Fruit fly (Drosophila melanogaster) whole organism, embryonic: ENCODE results near the gene CG13653.

Source experiments
- Adf1 ChIP-seq: fragments of 200-800 bp; sonication (Bioruptor generic); IDR thresholded peaks from 2 replicates; pipeline ENCODE4 v1.3.6; 2022; ENCODE audit warnings: missing biosample characterization, missing genetic modification characterization
- Antp ChIP-seq: fragments of 200-800 bp; sonication (Bioruptor generic); optimal IDR thresholded peaks from 3 replicates; lab custom pipeline; 2016; ENCODE audit warnings: missing biosample characterization, missing genetic modification characterization
- CG10267 ChIP-seq: fragments of 200-800 bp; sonication (Bioruptor generic); optimal IDR thresholded peaks from 2 replicates; lab custom pipeline; 2018; ENCODE audit warnings: missing biosample characterization, mild to moderate bottlenecking, missing genetic modification characterization, moderate library complexity
- CG10959 ChIP-seq: fragments of 200-800 bp; sonication (Bioruptor generic); IDR thresholded peaks from 2 replicates; pipeline ENCODE4 v1.3.6; 2022; ENCODE audit warnings: missing biosample characterization, missing genetic modification characterization
- CG11723 ChIP-seq: fragments of 200-800 bp; sonication (Bioruptor generic); optimal IDR thresholded peaks from 2 replicates; lab custom pipeline; 2017; ENCODE audit warnings: missing biosample characterization, mild to moderate bottlenecking, missing genetic modification characterization
- CG12942 ChIP-seq: fragments of 200-800 bp; sonication (Bioruptor generic); optimal IDR thresholded peaks from 3 replicates; lab custom pipeline; 2016; ENCODE audit warnings: missing biosample characterization, missing genetic modification characterization
- CG13296 ChIP-seq: fragments of 200-800 bp; sonication (Bioruptor generic); optimal IDR thresholded peaks from 3 replicates; lab custom pipeline; 2018; ENCODE audit warnings: missing biosample characterization, mild to moderate bottlenecking, missing genetic modification characterization
- CG13424 ChIP-seq: fragments of 200-800 bp; sonication (Bioruptor generic); optimal IDR thresholded peaks from 2 replicates; lab custom pipeline; 2019; ENCODE audit warnings: missing biosample characterization, mild to moderate bottlenecking, missing genetic modification characterization, moderate library complexity
- CG17186 ChIP-seq: fragments of 200-800 bp; sonication (Bioruptor generic); optimal IDR thresholded peaks from 3 replicates; lab custom pipeline; 2017; ENCODE audit warnings: missing biosample characterization, missing genetic modification reagents, missing genetic modification characterization
- CG17385 ChIP-seq: fragments of 200-800 bp; sonication (Bioruptor generic); optimal IDR thresholded peaks from 3 replicates; lab custom pipeline; 2018; ENCODE audit warnings: missing biosample characterization, mild to moderate bottlenecking, missing genetic modification characterization
- CG17802 ChIP-seq: fragments of 200-800 bp; sonication (Bioruptor generic); optimal IDR thresholded peaks from 2 replicates; lab custom pipeline; 2018; ENCODE audit warnings: missing biosample characterization, mild to moderate bottlenecking, missing genetic modification characterization, moderate library complexity
- CG2678 ChIP-seq: fragments of 200-800 bp; sonication (Bioruptor generic); optimal IDR thresholded peaks from 3 replicates; lab custom pipeline; 2019; ENCODE audit warnings: missing biosample characterization, mild to moderate bottlenecking, missing genetic modification characterization, moderate library complexity
- CG30020 ChIP-seq: fragments of 200-800 bp; optimal IDR thresholded peaks from 2 replicates; lab custom pipeline; 2019; ENCODE audit warnings: missing biosample characterization, mild to moderate bottlenecking, missing genetic modification characterization, moderate library complexity
- CG30431 ChIP-seq: fragments of 200-800 bp; sonication (Bioruptor generic); optimal IDR thresholded peaks from 2 replicates; lab custom pipeline; 2017; ENCODE audit warnings: missing biosample characterization, missing genetic modification characterization
- CG4282 ChIP-seq: fragments of 200-800 bp; sonication (Bioruptor generic); optimal IDR thresholded peaks from 2 replicates; lab custom pipeline; 2016; ENCODE audit warnings: missing biosample characterization, missing genetic modification characterization
- CG4328 ChIP-seq: fragments of 200-800 bp; sonication (Bioruptor generic); optimal IDR thresholded peaks from 3 replicates; lab custom pipeline; 2017; ENCODE audit warnings: missing biosample characterization, missing genetic modification reagents, missing genetic modification characterization
- CG4360 ChIP-seq: fragments of 200-800 bp; sonication (Bioruptor generic); IDR thresholded peaks from 2 replicates; pipeline ENCODE4 v1.3.6; 2022; ENCODE audit warnings: missing biosample characterization, missing genetic modification characterization
- CG4617 ChIP-seq: fragments of 200-800 bp; sonication (Bioruptor generic); optimal IDR thresholded peaks from 3 replicates; lab custom pipeline; 2016; ENCODE audit warnings: missing biosample characterization, missing genetic modification characterization, borderline replicate concordance
- CG7786 ChIP-seq: fragments of 200-800 bp; sonication (Bioruptor generic); optimal IDR thresholded peaks from 2 replicates; lab custom pipeline; 2016; ENCODE audit warnings: missing biosample characterization, missing genetic modification characterization
- CG8290 ChIP-seq, 3 experiments: fragments of 200-800 bp; sonication (Bioruptor generic); optimal IDR thresholded peaks; 2 replicates each; lab custom pipeline; 2016 to 2019; ENCODE audit warnings: missing biosample characterization in 3 of 3, missing genetic modification characterization in 3 of 3, mild to moderate bottlenecking in 2 of 3, moderate library complexity in 1 of 3
- CG9609 ChIP-seq: fragments of 200-800 bp; sonication (Bioruptor generic); optimal IDR thresholded peaks from 3 replicates; lab custom pipeline; 2016; ENCODE audit warnings: missing biosample characterization, missing genetic modification characterization
- Deaf1 ChIP-seq: fragments of 200-800 bp; optimal IDR thresholded peaks from 3 replicates; lab custom pipeline; 2019; ENCODE audit warnings: missing biosample characterization, mild to moderate bottlenecking, missing genetic modification characterization, moderate library complexity
- Dip3 ChIP-seq: fragments of 200-800 bp; sonication (Bioruptor generic); optimal IDR thresholded peaks from 3 replicates; lab custom pipeline; 2016; ENCODE audit warnings: missing biosample characterization, missing genetic modification characterization
- Ets65A ChIP-seq: fragments of 200-800 bp; sonication (Bioruptor generic); peaks from one replicate; lab custom pipeline; 2016; ENCODE audit warnings: missing biosample characterization, missing genetic modification characterization
- Lhr ChIP-seq: fragments of 200-800 bp; sonication (Bioruptor generic); optimal IDR thresholded peaks from 3 replicates; lab custom pipeline; 2017; ENCODE audit warnings: mild to moderate bottlenecking, missing biosample characterization, missing genetic modification reagents, missing genetic modification characterization
- MBD-R2 ChIP-seq: fragments of 200-800 bp; sonication (Bioruptor generic); IDR thresholded peaks from 2 replicates; pipeline ENCODE4 v1.3.6; 2022; ENCODE audit warnings: missing biosample characterization, missing genetic modification characterization
- NC2α ChIP-seq: fragments of 200-800 bp; sonication (Bioruptor generic); optimal IDR thresholded peaks from 2 replicates; lab custom pipeline; 2016; ENCODE audit warnings: missing biosample characterization, missing genetic modification characterization
- Ravus ChIP-seq: fragments of 200-800 bp; sonication (Bioruptor generic); IDR thresholded peaks from 2 replicates; pipeline ENCODE4 v1.3.6; 2022; ENCODE audit warnings: missing biosample characterization, missing genetic modification characterization
- Vsx1 ChIP-seq: fragments of 200-800 bp; sonication (Bioruptor generic); optimal IDR thresholded peaks from 2 replicates; lab custom pipeline; 2017; ENCODE audit warnings: missing biosample characterization, mild to moderate bottlenecking, missing genetic modification characterization, missing genetic modification reagents
- aop ChIP-seq: fragments of 200-800 bp; sonication (Bioruptor generic); IDR thresholded peaks from 2 replicates; pipeline ENCODE4 v1.3.6; 2022; ENCODE audit warnings: missing biosample characterization, missing genetic modification characterization
- ap ChIP-seq: fragments of 200-800 bp; sonication (Bioruptor generic); IDR thresholded peaks from 2 replicates; pipeline ENCODE4 v1.3.6; 2022; ENCODE audit warnings: missing biosample characterization, missing genetic modification characterization
- ash1 ChIP-seq: fragments of 200-800 bp; sonication (Bioruptor generic); optimal IDR thresholded peaks from 2 replicates; lab custom pipeline; 2018; ENCODE audit warnings: missing biosample characterization, mild to moderate bottlenecking, missing genetic modification characterization
- chn ChIP-seq: fragments of 200-800 bp; sonication (Bioruptor generic); optimal IDR thresholded peaks from 2 replicates; lab custom pipeline; 2016; ENCODE audit warnings: missing biosample characterization, missing genetic modification characterization
- cwo ChIP-seq: fragments of 200-800 bp; sonication (Bioruptor generic); optimal IDR thresholded peaks from 3 replicates; lab custom pipeline; 2017; ENCODE audit warnings: missing biosample characterization, missing genetic modification characterization, mild to moderate bottlenecking, moderate library complexity, missing genetic modification reagents
- disco-r ChIP-seq: fragments of 200-800 bp; sonication (Bioruptor generic); optimal IDR thresholded peaks from 2 replicates; lab custom pipeline; 2016; ENCODE audit warnings: missing biosample characterization, missing genetic modification characterization
- dysf ChIP-seq: fragments of 200-800 bp; sonication (Bioruptor generic); IDR thresholded peaks from 3 replicates; pipeline ENCODE4 v1.3.6; 2022; ENCODE audit warnings: missing biosample characterization, missing genetic modification characterization
- fd102C ChIP-seq: fragments of 200-800 bp; sonication (Bioruptor generic); optimal IDR thresholded peaks from 2 replicates; lab custom pipeline; 2018; ENCODE audit warnings: missing biosample characterization, mild to moderate bottlenecking, missing genetic modification characterization, moderate library complexity
- ftz-f1 ChIP-seq: fragments of 200-800 bp; sonication (Bioruptor generic); optimal IDR thresholded peaks from 2 replicates; lab custom pipeline; 2016; ENCODE audit warnings: missing biosample characterization, missing genetic modification characterization
- insv ChIP-seq, 2 experiments: fragments of 200-800 bp; sonication (Bioruptor generic); optimal IDR thresholded peaks; 3 replicates each; lab custom pipeline; 2016 to 2018; ENCODE audit warnings: missing biosample characterization in 2 of 2, missing genetic modification characterization in 2 of 2
- jumu ChIP-seq: fragments of 200-800 bp; sonication (Bioruptor generic); optimal IDR thresholded peaks from 3 replicates; lab custom pipeline; 2016; ENCODE audit warnings: missing biosample characterization, missing genetic modification characterization
- ken ChIP-seq: fragments of 200-800 bp; sonication (Bioruptor generic); IDR thresholded peaks from 3 replicates; pipeline ENCODE4 v1.3.6; 2022; ENCODE audit warnings: missing biosample characterization, missing genetic modification characterization
- lilli ChIP-seq: fragments of 200-800 bp; sonication (Bioruptor generic); optimal IDR thresholded peaks from 3 replicates; lab custom pipeline; 2016; ENCODE audit warnings: missing biosample characterization, missing genetic modification characterization
- nmo ChIP-seq: fragments of 200-800 bp; sonication (Bioruptor generic); optimal IDR thresholded peaks from 2 replicates; lab custom pipeline; 2018; ENCODE audit warnings: missing biosample characterization, mild to moderate bottlenecking, missing genetic modification characterization, moderate library complexity
- oc ChIP-seq: fragments of 200-800 bp; sonication (Bioruptor generic); optimal IDR thresholded peaks from 2 replicates; lab custom pipeline; 2018; ENCODE audit warnings: missing biosample characterization, mild to moderate bottlenecking, missing genetic modification characterization, moderate library complexity
- repo ChIP-seq: fragments of 200-800 bp; sonication (Bioruptor generic); optimal IDR thresholded peaks from 2 replicates; lab custom pipeline; 2016; ENCODE audit warnings: missing biosample characterization, missing genetic modification characterization
- so ChIP-seq: fragments of 200-800 bp; sonication (Bioruptor generic); IDR thresholded peaks from 3 replicates; pipeline ENCODE4 v1.3.6; 2022; ENCODE audit warnings: missing biosample characterization, missing genetic modification characterization
- sqz ChIP-seq: fragments of 200-800 bp; sonication (Bioruptor generic); optimal IDR thresholded peaks from 3 replicates; lab custom pipeline; 2018; ENCODE audit warnings: missing biosample characterization, mild to moderate bottlenecking, missing genetic modification characterization
- toy ChIP-seq: fragments of 200-800 bp; sonication (Bioruptor generic); IDR thresholded peaks from 2 replicates; pipeline ENCODE4 v1.3.6; 2022; ENCODE audit warnings: missing biosample characterization, missing genetic modification characterization
- vvl ChIP-seq: fragments of 200-800 bp; sonication (Bioruptor generic); IDR thresholded peaks from 2 replicates; pipeline ENCODE4 v1.3.6; 2022; ENCODE audit warnings: missing biosample characterization, missing genetic modification characterization

CG13653 gene

DNA sequence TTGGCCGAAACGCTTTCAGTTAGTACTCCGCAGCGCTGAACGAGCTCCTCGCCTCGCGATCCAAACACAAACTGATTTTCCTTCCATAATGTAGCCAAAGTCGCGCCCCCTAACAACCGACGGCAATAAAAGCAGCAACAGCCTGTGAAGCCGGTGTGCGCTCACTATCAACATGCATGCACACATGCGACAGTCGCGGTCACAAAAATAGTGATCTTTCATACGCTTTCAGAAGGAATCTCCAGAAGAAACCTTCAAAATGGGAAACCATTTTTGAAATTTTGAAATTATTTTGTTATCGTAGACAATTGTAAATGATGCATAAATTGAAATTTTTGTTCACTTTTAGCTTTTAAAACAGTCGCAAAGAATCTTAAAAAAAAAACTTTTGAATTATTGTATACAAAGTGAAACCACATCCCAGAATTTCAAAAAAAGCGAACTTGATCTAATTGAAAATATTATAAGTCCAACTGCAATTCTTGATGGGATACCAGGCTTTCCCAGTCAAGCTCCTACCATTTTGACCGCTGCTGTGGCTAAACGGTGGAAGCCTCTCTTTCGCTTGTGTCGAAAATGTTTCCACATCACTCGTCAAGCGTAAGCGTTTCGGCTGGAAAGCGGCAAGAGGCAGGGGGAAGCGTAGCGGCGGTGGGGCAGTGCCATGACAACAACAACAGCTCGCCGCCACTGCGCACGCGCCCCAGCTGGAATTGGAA is 37.1 kb downstream of the CG13653 start, which contains the start of gene Cad96Cb (continued):
- TF ChIP-seq CG13424 (tag; lab: Kevin White, UChicago) (peak; percentile 86), toy (GFP tag; lab: Robert Waterston, UW) (no peak), repo (peak; percentile 25), CG8290 (GFP tag; optimal IDR thresholded peaks at IDR 0.05; lab: Kevin White, UChicago) (no peak), CG8290 (tag; optimal IDR thresholded peaks at IDR 0.05; lab: Kevin White, UChicago) (peak in 1 of 2 experiments; percentile 3), ap (GFP tag; lab: Robert Waterston, UW) (peak; percentile 43; the same call in 1 of the 2 replicates), chn (GFP tag; lab: Kevin White, UChicago) (peak; percentile 65), ftz-f1 (GFP tag; lab: Kevin White, UChicago) (no peak), CG4282 (GFP tag; lab: Kevin White, UChicago) (peak; percentile 28), CG12942 (GFP tag; lab: Kevin White, UChicago) (peak; percentile 53), CG11723 (GFP tag; lab: Kevin White, UChicago) (peak; percentile 80), CG17385 (GFP tag; lab: Kevin White, UChicago) (peak; percentile 82), Lhr (GFP tag; lab: Kevin White, UChicago) (peak; percentile 68), ash1 (GFP tag; lab: Kevin White, UChicago) (no peak), Ets65A (GFP tag; lab: Kevin White, UChicago) (peak; percentile 95), Antp (GFP tag; lab: Kevin White, UChicago) (peak; percentile 67), aop (GFP tag; lab: Robert Waterston, UW) (no peak), Vsx1 (GFP tag; lab: Kevin White, UChicago) (peak; percentile 75), CG17802 (tag; lab: Kevin White, UChicago) (peak; percentile 66), jumu (GFP tag; lab: Kevin White, UChicago) (peak; percentile 76), CG17186 (GFP tag; lab: Kevin White, UChicago) (peak; percentile 56), lilli (peak; percentile 72), fd102C (GFP tag; lab: Kevin White, UChicago) (no peak), Adf1 (no peak), so (peak; percentile 66; the same call in 1 of the 3 replicates), Dip3 (GFP tag; lab: Kevin White, UChicago) (peak; percentile 20), disco-r (GFP tag; lab: Kevin White, UChicago) (peak; percentile 73), CG4328 (GFP tag; lab: Kevin White, UChicago) (peak; percentile 74), dysf (GFP tag; lab: Robert Waterston, UW) (peak; percentile 73), cwo (peak; percentile 67), ken (GFP tag; lab: Robert Waterston, UW) (peak; percentile 71; the same call in 2 of the 3 replicates), CG4360 (GFP tag; lab: Robert Waterston, UW) (peak; percentile 94), CG13296 (GFP tag; lab: Kevin White, UChicago) (peak; percentile 67), CG9609 (GFP tag; lab: Kevin White, UChicago) (peak; percentile 75), CG4617 (peak; percentile 59), CG7786 (GFP tag; lab: Kevin White, UChicago) (peak; percentile 56), vvl (peak; percentile 63), CG10267 (tag; lab: Kevin White, UChicago) (peak; percentile 84), MBD-R2 (GFP tag; lab: Robert Waterston, UW) (no peak), nmo (GFP tag; lab: Kevin White, UChicago) (peak; percentile 95), sqz (GFP tag; lab: Kevin White, UChicago) (peak; percentile 24), CG2678 (tag; lab: Kevin White, UChicago) (peak; percentile 90), Deaf1 (tag; lab: Kevin White, UChicago) (no peak), Ravus (GFP tag; lab: Robert Waterston, UW) (no peak), CG10959 (GFP tag; lab: Robert Waterston, UW) (peak; percentile 36), CG30431 (GFP tag; lab: Kevin White, UChicago) (peak; percentile 68), NC2α (GFP tag; lab: Kevin White, UChicago) (peak; percentile 62), oc (tag; lab: Kevin White, UChicago) (peak; percentile 34), insv (GFP tag; optimal IDR thresholded peaks at IDR 0.05; lab: Kevin White, UChicago) (peak in 1 of 2 experiments; percentile 3), CG30020 (tag; lab: Kevin White, UChicago) (no peak)
